Worm (Caenorhabditis elegans): ENCODE measurements around the gene F46E10.2.

DNA sequence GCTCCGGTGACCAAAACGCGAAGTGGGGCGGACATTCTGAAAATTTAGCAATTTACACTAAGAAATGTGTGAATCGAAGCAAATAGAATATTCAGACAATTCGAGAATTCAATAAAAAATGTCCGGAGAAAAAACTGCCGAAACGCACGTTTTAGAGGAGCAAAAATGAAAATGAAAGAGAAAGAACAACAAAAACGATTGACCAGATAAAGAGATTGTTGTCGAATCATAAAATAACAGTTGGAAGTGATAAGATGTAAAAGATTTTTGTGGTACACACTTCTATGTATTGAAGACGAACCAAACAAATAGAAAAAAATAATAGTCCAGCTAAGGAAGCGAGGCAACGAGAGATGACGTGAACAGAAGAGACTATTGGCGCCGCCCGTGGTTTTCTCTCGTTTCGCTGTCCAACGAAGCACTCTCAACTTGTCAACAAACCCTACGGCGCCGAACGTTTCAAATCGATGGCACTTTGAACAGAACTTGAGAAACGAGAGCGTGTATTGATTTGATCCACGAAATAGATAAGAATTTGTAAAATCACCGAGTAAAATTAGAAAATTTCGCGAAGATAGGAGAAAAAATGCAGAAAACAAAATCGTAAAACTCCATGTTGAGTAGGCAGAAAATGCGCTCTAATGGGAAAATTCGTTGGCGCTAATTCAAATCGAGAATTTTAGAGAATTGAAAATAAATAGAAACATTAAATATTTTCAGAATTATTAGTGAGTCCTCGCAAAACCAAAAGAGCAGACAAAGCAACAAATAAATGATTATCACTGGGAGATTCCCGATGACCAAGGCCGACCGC lies 3.5 kb upstream of the F46E10.2 start, which contains the start of gene mdh-1:
- TF ChIP-seq med-1 (GFP tag; optimal IDR thresholded peaks at IDR 0.05; ENCODE audit: insufficient read depth): no peak
- TF ChIP-seq ztf-29 (GFP tag; IDR thresholded peaks at IDR 0.05): no peak
- TF ChIP-seq cog-1 (tag; optimal IDR thresholded peaks at IDR 0.05): no peak
- TF ChIP-seq ref-1 (GFP tag; conservative IDR thresholded peaks at IDR 0.05): no peak
- no peak for TF ChIP-seq ztf-23 (GFP tag; IDR thresholded peaks at IDR 0.05)
- TF ChIP-seq klf-2 (GFP tag; conservative IDR thresholded peaks at IDR 0.05): no peak

Data from whole organism, midembryonic.